Fruit fly (Drosophila melanogaster) whole organism, embryonic: ENCODE results near the gene H2.0.

Experiments used
- Adf1 ChIP-seq: fragments of 200-800 bp; sonication (Bioruptor generic); IDR thresholded peaks from 2 replicates; pipeline ENCODE4 v1.3.6; 2022; ENCODE audit warnings: missing biosample characterization, missing genetic modification characterization
- Antp ChIP-seq: fragments of 200-800 bp; sonication (Bioruptor generic); optimal IDR thresholded peaks from 3 replicates; lab custom pipeline; 2016; ENCODE audit warnings: missing biosample characterization, missing genetic modification characterization
- C15 ChIP-seq: fragments of 200-800 bp; sonication (Bioruptor generic); IDR thresholded peaks from 3 replicates; pipeline ENCODE4 v1.3.6; 2022; ENCODE audit warnings: missing biosample characterization, missing genetic modification characterization
- CG10209 ChIP-seq: fragments of 200-800 bp; sonication (Bioruptor generic); optimal IDR thresholded peaks from 3 replicates; lab custom pipeline; 2017; ENCODE audit warnings: missing biosample characterization, mild to moderate bottlenecking, missing genetic modification characterization, missing genetic modification reagents
- CG11093 ChIP-seq: fragments of 200-800 bp; sonication (Bioruptor generic); IDR thresholded peaks from 3 replicates; pipeline ENCODE4 v1.3.6; 2022; ENCODE audit warnings: missing biosample characterization, missing genetic modification characterization
- CG12769 ChIP-seq: fragments of 200-800 bp; sonication (Bioruptor generic); optimal IDR thresholded peaks from 2 replicates; lab custom pipeline; 2019; ENCODE audit warnings: missing biosample characterization, mild to moderate bottlenecking, missing genetic modification characterization, moderate library complexity
- CG13624 ChIP-seq: fragments of 200-800 bp; sonication (Bioruptor generic); optimal IDR thresholded peaks from 2 replicates; lab custom pipeline; 2016; ENCODE audit warnings: missing biosample characterization, missing genetic modification characterization
- CG13775 ChIP-seq: fragments of 200-800 bp; sonication (Bioruptor generic); optimal IDR thresholded peaks from 3 replicates; lab custom pipeline; 2017; ENCODE audit warnings: missing biosample characterization, mild to moderate bottlenecking, missing genetic modification characterization
- CG14667 ChIP-seq: fragments of 200-800 bp; sonication (Bioruptor generic); IDR thresholded peaks from 2 replicates; pipeline ENCODE4 v1.3.6; 2022; ENCODE audit warnings: missing biosample characterization, missing genetic modification characterization
- CG15269 ChIP-seq: fragments of 200-800 bp; sonication (Bioruptor generic); optimal IDR thresholded peaks from 2 replicates; lab custom pipeline; 2018; ENCODE audit warnings: missing biosample characterization, mild to moderate bottlenecking, missing genetic modification characterization, moderate library complexity
- CG16813 ChIP-seq: fragments of 200-800 bp; sonication (Bioruptor generic); IDR thresholded peaks from 3 replicates; pipeline ENCODE4 v1.3.6; 2022; ENCODE audit warnings: missing biosample characterization, missing genetic modification characterization; ENCODE audit not compliant: partially characterized antibody
- CG16815 ChIP-seq: fragments of 200-800 bp; sonication (Bioruptor generic); optimal IDR thresholded peaks from 3 replicates; lab custom pipeline; 2017; ENCODE audit warnings: missing biosample characterization, mild to moderate bottlenecking, missing genetic modification characterization
- CG18476 ChIP-seq: fragments of 200-800 bp; sonication (Bioruptor generic); optimal IDR thresholded peaks from 2 replicates; lab custom pipeline; 2016; ENCODE audit warnings: missing biosample characterization, mild to moderate bottlenecking, missing genetic modification characterization
- CG18619 ChIP-seq: fragments of 200-800 bp; sonication (Bioruptor generic); optimal IDR thresholded peaks from 3 replicates; lab custom pipeline; 2017; ENCODE audit warnings: missing biosample characterization, mild to moderate bottlenecking, missing genetic modification characterization
- CG3163 ChIP-seq: fragments of 200-800 bp; sonication (Bioruptor generic); optimal IDR thresholded peaks from 3 replicates; lab custom pipeline; 2016; ENCODE audit warnings: missing biosample characterization, missing genetic modification characterization
- CG34376 ChIP-seq: fragments of 200-800 bp; sonication (Bioruptor generic); optimal IDR thresholded peaks from 2 replicates; lab custom pipeline; 2018; ENCODE audit warnings: missing biosample characterization, mild to moderate bottlenecking, missing genetic modification characterization
- CG3726 ChIP-seq: fragments of 200-800 bp; sonication (Bioruptor generic); IDR thresholded peaks from 3 replicates; pipeline ENCODE4, ENCODE4 v1.3.6; 2022; ENCODE audit warnings: missing biosample characterization, missing genetic modification characterization
- CG3995 ChIP-seq: fragments of 200-800 bp; sonication (Bioruptor generic); optimal IDR thresholded peaks from 3 replicates; lab custom pipeline; 2016; ENCODE audit warnings: missing biosample characterization, missing genetic modification characterization
- CG5953 ChIP-seq: fragments of 200-800 bp; sonication (Bioruptor generic); IDR thresholded peaks from 2 replicates; pipeline ENCODE4 v1.3.6; 2022; ENCODE audit warnings: missing biosample characterization, missing genetic modification characterization
- CG6654 ChIP-seq: fragments of 200-800 bp; sonication (Bioruptor generic); optimal IDR thresholded peaks from 2 replicates; lab custom pipeline; 2017; ENCODE audit warnings: missing biosample characterization, mild to moderate bottlenecking, missing genetic modification characterization
- CG8944 ChIP-seq: fragments of 200-800 bp; sonication (Bioruptor generic); optimal IDR thresholded peaks from 3 replicates; lab custom pipeline; 2016; ENCODE audit warnings: missing biosample characterization, missing genetic modification characterization
- CG9215 ChIP-seq: fragments of 200-800 bp; sonication (Bioruptor generic); IDR thresholded peaks from 2 replicates; pipeline ENCODE4 v1.3.6; 2022; ENCODE audit warnings: missing biosample characterization, missing genetic modification characterization
- CHES-1-like ChIP-seq: fragments of 200-800 bp; sonication (Bioruptor generic); optimal IDR thresholded peaks from 2 replicates; lab custom pipeline; 2016; ENCODE audit warnings: missing biosample characterization, missing genetic modification characterization
- Deaf1 ChIP-seq: fragments of 200-800 bp; optimal IDR thresholded peaks from 3 replicates; lab custom pipeline; 2019; ENCODE audit warnings: missing biosample characterization, mild to moderate bottlenecking, missing genetic modification characterization, moderate library complexity
- Doc3 ChIP-seq: fragments of 200-800 bp; sonication (Bioruptor generic); IDR thresholded peaks from 3 replicates; pipeline ENCODE4 v1.3.6; 2022; ENCODE audit warnings: missing biosample characterization, missing genetic modification characterization; ENCODE audit not compliant: partially characterized antibody
- ERR ChIP-seq: fragments of 200-800 bp; sonication (Bioruptor generic); optimal IDR thresholded peaks from 2 replicates; lab custom pipeline; 2016; ENCODE audit warnings: missing biosample characterization, missing genetic modification characterization
- Hsf ChIP-seq: fragments of 200-800 bp; sonication (Bioruptor generic); optimal IDR thresholded peaks from 3 replicates; lab custom pipeline; 2016; ENCODE audit warnings: missing biosample characterization, missing genetic modification characterization
- Lhr ChIP-seq: fragments of 200-800 bp; sonication (Bioruptor generic); optimal IDR thresholded peaks from 3 replicates; lab custom pipeline; 2017; ENCODE audit warnings: mild to moderate bottlenecking, missing biosample characterization, missing genetic modification reagents, missing genetic modification characterization
- Mes4 ChIP-seq: fragments of 200-800 bp; sonication (Bioruptor generic); optimal IDR thresholded peaks from 2 replicates; lab custom pipeline; 2016; ENCODE audit warnings: missing biosample characterization, missing genetic modification characterization
- Opbp ChIP-seq: fragments of 200-800 bp; sonication (Bioruptor generic); IDR thresholded peaks from 3 replicates; pipeline ENCODE4 v1.3.6; 2022; ENCODE audit warnings: missing biosample characterization, missing genetic modification characterization; ENCODE audit not compliant: partially characterized antibody
- Usf ChIP-seq: fragments of 200-800 bp; sonication (Bioruptor generic); optimal IDR thresholded peaks from 2 replicates; lab custom pipeline; 2017; ENCODE audit warnings: missing genotype, missing biosample characterization, missing genetic modification characterization
- Xbp1 ChIP-seq: fragments of 200-800 bp; sonication (Bioruptor generic); optimal IDR thresholded peaks from 3 replicates; lab custom pipeline; 2016; ENCODE audit warnings: missing biosample characterization, mild to moderate bottlenecking, missing genetic modification characterization
- ato ChIP-seq: fragments of 200-800 bp; sonication (Bioruptor generic); IDR thresholded peaks from 2 replicates; pipeline ENCODE4 v1.3.6; 2022; ENCODE audit warnings: missing biosample characterization, missing genetic modification characterization; ENCODE audit not compliant: partially characterized antibody
- az2 ChIP-seq: fragments of 200-800 bp; sonication (Bioruptor generic); optimal IDR thresholded peaks from 3 replicates; lab custom pipeline; 2016; ENCODE audit warnings: missing biosample characterization, missing genetic modification characterization
- bcd ChIP-seq: fragments of 200-800 bp; sonication (Bioruptor generic); optimal IDR thresholded peaks from 2 replicates; lab custom pipeline; 2017; ENCODE audit warnings: missing biosample characterization, mild to moderate bottlenecking, missing genetic modification characterization
- bigmax ChIP-seq: fragments of 200-800 bp; sonication (Bioruptor generic); optimal IDR thresholded peaks from 2 replicates; lab custom pipeline; 2018; ENCODE audit warnings: missing biosample characterization, mild to moderate bottlenecking, missing genetic modification characterization
- cato ChIP-seq: fragments of 200-800 bp; sonication (Bioruptor generic); optimal IDR thresholded peaks from 2 replicates; lab custom pipeline; 2016; ENCODE audit warnings: missing biosample characterization, missing genetic modification characterization, borderline replicate concordance
- ci ChIP-seq: fragments of 200-800 bp; sonication (Bioruptor generic); IDR thresholded peaks from 3 replicates; pipeline ENCODE4 v1.3.6; 2022; ENCODE audit warnings: missing biosample characterization, missing genetic modification characterization
- crol ChIP-seq: fragments of 200-800 bp; sonication (Bioruptor generic); IDR thresholded peaks from 2 replicates; pipeline ENCODE4 v1.3.6; 2022; ENCODE audit warnings: missing biosample characterization, missing genetic modification characterization
- danr ChIP-seq: fragments of 200-800 bp; sonication (Bioruptor generic); IDR thresholded peaks from 2 replicates; pipeline ENCODE4 v1.3.6; 2022; ENCODE audit warnings: missing biosample characterization, missing genetic modification characterization
- dimm ChIP-seq: fragments of 200-800 bp; sonication (Bioruptor generic); IDR thresholded peaks from 2 replicates; pipeline ENCODE4 v1.3.6; 2022; ENCODE audit warnings: missing biosample characterization, missing genetic modification characterization
- dpn ChIP-seq, 2 experiments: fragments of 200-800 bp; sonication (Bioruptor generic); optimal IDR thresholded peaks; 3 replicates each; lab custom pipeline; 2016; ENCODE audit warnings: missing biosample characterization in 2 of 2, missing genetic modification characterization in 2 of 2
- nerfin-2 ChIP-seq: fragments of 200-800 bp; sonication (Bioruptor generic); IDR thresholded peaks from 2 replicates; pipeline ENCODE4 v1.3.6; 2022; ENCODE audit warnings: missing biosample characterization, missing genetic modification characterization; ENCODE audit not compliant: partially characterized antibody
- pita ChIP-seq: fragments of 200-800 bp; sonication (Bioruptor generic); optimal IDR thresholded peaks from 2 replicates; lab custom pipeline; 2017; ENCODE audit warnings: missing biosample characterization, mild to moderate bottlenecking, missing genetic modification characterization
- sens-2 ChIP-seq: fragments of 200-800 bp; sonication (Bioruptor generic); IDR thresholded peaks from 2 replicates; pipeline ENCODE4 v1.3.6; 2022; ENCODE audit warnings: missing biosample characterization, missing genetic modification characterization
- sug ChIP-seq: fragments of 200-800 bp; optimal IDR thresholded peaks from 2 replicates; lab custom pipeline; 2019; ENCODE audit warnings: missing biosample characterization, mild to moderate bottlenecking, missing genetic modification characterization, moderate library complexity
- toy ChIP-seq: fragments of 200-800 bp; sonication (Bioruptor generic); IDR thresholded peaks from 2 replicates; pipeline ENCODE4 v1.3.6; 2022; ENCODE audit warnings: missing biosample characterization, missing genetic modification characterization
- unpg ChIP-seq: fragments of 200-800 bp; sonication (Bioruptor generic); optimal IDR thresholded peaks from 3 replicates; lab custom pipeline; 2018; ENCODE audit warnings: missing biosample characterization, mild to moderate bottlenecking, missing genetic modification characterization, moderate library complexity
- usp ChIP-seq: fragments of >200 bp; optimal IDR thresholded peaks from 2 replicates; lab custom pipeline; 2017; ENCODE audit warnings: missing biosample characterization, missing genetic modification characterization
- vfl ChIP-seq: fragments of 200-800 bp; sonication (Bioruptor generic); optimal IDR thresholded peaks from 2 replicates; lab custom pipeline; 2016; ENCODE audit warnings: missing biosample characterization, missing genetic modification characterization

The H2.0 gene

DNA sequence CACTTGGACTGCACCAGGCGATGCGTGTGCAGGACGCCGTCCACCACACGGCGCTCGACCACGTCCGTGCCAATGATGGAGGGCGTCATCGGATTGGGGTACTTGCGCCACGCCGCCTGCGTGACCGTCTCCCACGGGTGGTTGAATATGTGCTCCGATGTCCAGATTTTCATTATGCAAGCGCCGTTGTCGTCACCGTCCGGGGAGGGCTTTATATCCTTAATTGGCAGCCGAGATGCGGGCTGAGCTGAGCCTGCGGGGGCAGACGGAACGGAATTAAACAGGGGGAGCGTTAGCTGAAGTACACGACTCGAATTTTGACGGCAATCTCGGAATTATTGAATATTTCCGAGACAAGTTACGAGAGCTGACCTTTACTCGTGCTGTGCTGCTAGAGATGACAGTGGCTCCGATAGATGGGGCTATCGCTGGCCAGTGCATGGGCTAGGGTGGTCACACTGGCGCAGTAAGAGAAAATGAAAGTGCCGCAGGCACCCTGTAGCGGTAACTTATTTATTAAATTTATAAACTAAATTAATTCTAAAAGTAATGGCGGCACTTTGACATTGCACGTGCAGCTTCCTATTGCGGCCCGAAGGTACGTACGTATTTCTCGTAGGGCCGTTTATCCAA is 28.4 kb upstream of the H2.0 start, which contains the start of gene IPIP (continued):
- TF ChIP-seq az2 = no peak
- TF ChIP-seq ci (GFP tag; lab: Robert Waterston, UW) = peak; percentile 79
- TF ChIP-seq CHES-1-like (GFP tag; lab: Kevin White, UChicago) = no peak
- TF ChIP-seq CG3726 = no peak
- no peak for TF ChIP-seq pita (GFP tag; lab: Kevin White, UChicago)
- TF ChIP-seq cato = no peak
- peak; percentile 28 for TF ChIP-seq bigmax (GFP tag; lab: Kevin White, UChicago)
- TF ChIP-seq Hsf (GFP tag; lab: Kevin White, UChicago) = no peak
- peak; percentile 87 for TF ChIP-seq CG16813 (GFP tag; lab: Robert Waterston, UW)
- no peak for TF ChIP-seq crol (GFP tag; lab: Robert Waterston, UW)
- no peak for TF ChIP-seq vfl
- TF ChIP-seq CG10209 (GFP tag; lab: Kevin White, UChicago) = peak; percentile 48
- peak; percentile 18; the same call in 1 of the 2 replicates for TF ChIP-seq CG14667 (GFP tag; lab: Robert Waterston, UW)
- TF ChIP-seq Usf (GFP tag; lab: Kevin White, UChicago) = no peak
- peak; percentile 88 for TF ChIP-seq Opbp (GFP tag; lab: Robert Waterston, UW)
- TF ChIP-seq C15 (GFP tag; lab: Robert Waterston, UW) = no peak
- peak; percentile 28 for TF ChIP-seq CG13624
- no peak for TF ChIP-seq CG16815 (GFP tag; lab: Kevin White, UChicago)
- no peak for TF ChIP-seq CG5953 (GFP tag; lab: Robert Waterston, UW)
- no peak for TF ChIP-seq danr (GFP tag; lab: Robert Waterston, UW)
- TF ChIP-seq ERR (GFP tag; lab: Kevin White, UChicago) = no peak
- TF ChIP-seq CG8944 (GFP tag; lab: Kevin White, UChicago) = no peak
- TF ChIP-seq bcd (GFP tag; lab: Kevin White, UChicago) = peak; percentile 16
- TF ChIP-seq ato (GFP tag; lab: Robert Waterston, UW) = peak; percentile 85
- no peak for TF ChIP-seq CG18476 (GFP tag; lab: Kevin White, UChicago)
- no peak for TF ChIP-seq CG3995 (GFP tag; lab: Kevin White, UChicago)
- TF ChIP-seq CG13775 (GFP tag; lab: Kevin White, UChicago) = no peak
- TF ChIP-seq CG12769 (tag; lab: Kevin White, UChicago) = peak; percentile 31
- no peak for TF ChIP-seq Antp (GFP tag; lab: Kevin White, UChicago)
- no peak for TF ChIP-seq Mes4 (GFP tag; lab: Kevin White, UChicago)
- no peak for TF ChIP-seq unpg (GFP tag; lab: Kevin White, UChicago)
- TF ChIP-seq toy (GFP tag; lab: Robert Waterston, UW) = no peak
- TF ChIP-seq CG34376 (GFP tag; lab: Kevin White, UChicago) = peak; percentile 24
- no peak for TF ChIP-seq CG15269 (tag; lab: Kevin White, UChicago)
- TF ChIP-seq CG6654 (GFP tag; lab: Kevin White, UChicago) = no peak
- peak; percentile 4 for TF ChIP-seq CG18619
- peak; percentile 26; the same call in 1 of the 2 replicates for TF ChIP-seq CG9215
- TF ChIP-seq CG3163 (GFP tag; lab: Kevin White, UChicago) = no peak
- TF ChIP-seq Lhr (GFP tag; lab: Kevin White, UChicago) = no peak
- no peak for TF ChIP-seq sens-2 (GFP tag; lab: Robert Waterston, UW)
- no peak for TF ChIP-seq usp
- TF ChIP-seq Xbp1 (GFP tag; lab: Kevin White, UChicago) = peak; percentile 47
- TF ChIP-seq dpn (GFP tag; optimal IDR thresholded peaks at IDR 0.05; lab: Kevin White, UChicago) = peak; percentile 7 to 29
- peak; percentile 33; the same call in 1 of the 2 replicates for TF ChIP-seq Adf1 (GFP tag; lab: Robert Waterston, UW)
- TF ChIP-seq sug (tag; lab: Kevin White, UChicago) = peak; percentile 53
- peak; percentile 63 for TF ChIP-seq nerfin-2
- TF ChIP-seq CG11093 (GFP tag; lab: Robert Waterston, UW) = no peak
- TF ChIP-seq dimm (GFP tag; lab: Robert Waterston, UW) = no peak
- peak; percentile 73 for TF ChIP-seq Doc3 (GFP tag; lab: Robert Waterston, UW)
- TF ChIP-seq Deaf1 (tag; lab: Kevin White, UChicago) = peak; percentile 68
